Worm (Caenorhabditis elegans) whole organism, dauer: ENCODE measurements around the gene pals-19.

ENCODE experiments used
- unc-62 ChIP-seq: sonication (generic microtip); optimal IDR thresholded peaks from 2 replicates; lab custom pipeline; 2017; ENCODE audit warnings: missing biosample characterization, missing genetic modification reagents, missing genetic modification characterization

The pals-19 gene

DNA sequence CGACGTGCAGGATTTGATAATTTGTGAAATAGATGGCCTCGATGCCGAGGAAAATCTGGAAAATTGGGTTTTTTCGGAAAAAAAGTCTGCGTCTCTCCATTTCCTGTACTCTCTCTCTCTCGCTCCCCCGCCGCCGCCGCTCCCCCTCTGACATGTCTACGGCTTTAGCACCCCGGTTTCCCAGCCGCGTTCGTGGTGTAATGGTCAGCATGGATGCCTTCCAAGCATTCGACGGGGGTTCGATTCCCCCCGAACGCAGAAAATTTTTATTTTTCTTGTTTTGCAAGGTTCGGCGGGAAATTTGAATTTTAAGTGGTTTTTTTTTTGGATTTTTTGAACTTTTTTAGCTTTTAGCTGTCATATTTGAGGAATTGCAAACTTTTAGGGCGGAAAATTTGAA lies 22.6 kb downstream of the pals-19 start:
- TF ChIP-seq unc-62 (GFP tag; lab: Kevin White, UChicago) = no peak

DNA sequence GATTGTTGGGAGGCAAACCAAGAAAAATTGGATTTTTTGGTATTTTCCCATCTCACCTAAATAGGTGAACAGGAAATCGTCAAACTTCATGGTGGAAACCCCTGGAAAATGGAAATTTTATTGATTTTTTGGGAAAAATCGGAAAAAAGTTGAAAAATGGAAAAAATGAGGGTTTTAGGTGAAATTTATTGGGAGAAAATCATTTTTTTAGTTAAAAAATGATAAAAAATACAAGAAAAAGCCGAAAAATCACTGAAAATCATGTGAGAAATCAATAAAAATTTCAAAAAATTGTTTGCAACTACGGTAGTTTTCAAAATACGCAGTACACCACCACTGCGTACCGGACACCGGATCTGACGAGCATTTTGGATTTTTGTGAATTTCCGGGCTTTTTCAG lies 25.4 kb downstream of the pals-19 start, which contains the start of gene lelo-2:
Gene lelo-2, minus strand, starts transcription at position 101 of the 400 bp plus-strand sequence.
- no peak for TF ChIP-seq unc-62 (GFP tag; lab: Kevin White, UChicago)

DNA sequence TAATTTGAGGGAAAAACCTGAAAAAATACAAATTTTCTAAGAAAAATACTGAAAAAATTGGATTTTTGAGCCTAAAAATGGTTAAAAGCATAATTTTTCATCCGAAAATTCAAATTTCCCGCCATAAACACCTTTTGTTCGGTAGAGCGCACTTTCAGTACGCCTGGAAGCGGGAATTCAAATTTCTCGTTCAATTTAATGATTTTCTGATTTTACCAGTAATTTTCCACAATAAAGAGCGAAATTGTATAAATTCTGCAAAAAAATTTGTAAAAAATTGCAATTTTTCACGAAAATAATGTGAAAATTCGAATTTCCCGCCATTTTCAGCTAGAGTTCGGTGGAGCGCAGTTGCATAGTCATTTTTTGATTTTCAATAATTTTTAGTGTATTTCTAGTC lies 26.7 kb downstream of the pals-19 start:
- no peak for TF ChIP-seq unc-62 (GFP tag; lab: Kevin White, UChicago)

DNA sequence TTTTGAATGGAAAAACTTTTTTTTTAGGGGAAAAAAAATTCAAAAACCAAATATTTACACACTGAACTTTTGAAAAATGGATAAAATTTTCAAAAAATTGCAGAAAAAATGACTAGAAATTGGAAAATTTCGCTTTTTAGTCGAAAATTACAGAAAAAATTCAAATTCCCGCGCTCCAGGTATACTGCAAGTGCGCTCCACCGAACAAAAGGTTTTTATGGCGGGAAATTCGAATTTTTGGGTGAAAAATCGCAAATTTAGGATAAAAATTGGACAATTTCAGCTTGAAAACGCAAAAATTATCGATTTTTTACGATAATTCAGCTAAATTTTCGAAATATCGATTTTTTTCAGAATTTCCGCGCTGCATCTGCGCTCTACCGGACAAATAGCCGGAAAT lies 27.5 kb downstream of the pals-19 start:
- TF ChIP-seq unc-62 (GFP tag; lab: Kevin White, UChicago) = no peak

DNA sequence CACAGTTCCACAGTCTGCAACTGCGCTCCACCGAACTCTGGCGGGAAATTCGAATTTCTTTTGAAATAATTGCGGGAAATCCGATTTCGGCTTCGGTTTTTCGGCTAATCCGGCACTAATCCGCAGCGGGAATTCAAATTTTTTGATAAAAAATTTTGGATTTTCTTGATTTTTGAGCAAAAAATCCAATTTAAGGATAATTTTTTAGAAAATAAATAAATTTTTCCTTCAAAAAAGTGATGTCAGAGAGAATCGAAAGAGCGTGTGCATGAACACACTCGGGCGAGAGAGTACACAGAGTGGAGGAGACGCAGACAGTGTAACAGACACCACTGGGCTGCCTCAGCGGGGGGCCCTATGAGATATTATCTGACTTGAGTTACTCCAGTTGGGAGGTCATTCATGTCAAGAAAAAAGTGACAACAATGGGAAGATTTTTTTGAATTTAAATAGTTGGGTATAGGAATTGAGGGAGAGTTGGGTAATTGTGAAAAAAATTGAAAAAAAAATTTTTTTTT lies 28.2 kb downstream of the pals-19 start:
- no peak for TF ChIP-seq unc-62 (GFP tag; lab: Kevin White, UChicago)

DNA sequence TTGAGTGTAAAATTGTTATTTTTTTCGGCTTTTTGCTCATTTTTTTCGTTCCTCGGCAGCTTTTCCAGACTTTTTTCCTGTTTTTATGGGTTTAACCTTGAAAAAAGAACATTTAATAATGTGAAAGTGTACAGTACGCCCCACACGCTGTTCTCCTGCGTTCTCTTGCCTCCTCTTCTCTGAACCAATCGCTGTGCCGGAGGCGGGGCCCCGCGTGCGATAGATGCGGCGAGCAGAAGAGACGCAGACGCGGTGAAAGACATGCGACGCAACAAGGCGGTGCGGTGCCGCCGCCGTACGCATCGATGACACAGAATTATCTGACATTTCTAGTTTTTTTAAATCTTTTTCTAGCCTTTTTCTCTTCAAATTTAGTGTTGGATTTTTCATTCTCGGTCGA lies 35.0 kb downstream of the pals-19 start:
- TF ChIP-seq unc-62 (GFP tag; lab: Kevin White, UChicago) = no peak

DNA sequence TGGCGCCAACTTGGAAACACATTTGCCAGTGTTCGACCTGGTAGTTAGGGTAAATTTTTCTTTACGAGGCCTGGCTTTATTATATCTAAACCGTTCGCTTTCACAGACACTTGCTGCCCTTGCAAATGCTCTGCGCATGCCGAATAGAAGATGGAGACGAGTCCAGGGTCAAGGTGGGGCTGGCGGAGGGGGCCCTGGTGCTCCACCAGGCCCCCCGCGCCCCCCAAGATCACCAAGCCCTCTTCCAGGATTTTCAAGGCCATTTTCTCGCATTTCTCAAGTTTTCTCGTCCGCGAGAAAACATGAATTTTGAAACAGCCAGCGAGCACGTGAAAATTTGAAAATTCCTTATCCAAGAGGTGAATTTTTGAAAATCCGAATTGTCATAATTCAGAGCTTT lies 37.9 kb downstream of the pals-19 start:
- no peak for TF ChIP-seq unc-62 (GFP tag; lab: Kevin White, UChicago)

DNA sequence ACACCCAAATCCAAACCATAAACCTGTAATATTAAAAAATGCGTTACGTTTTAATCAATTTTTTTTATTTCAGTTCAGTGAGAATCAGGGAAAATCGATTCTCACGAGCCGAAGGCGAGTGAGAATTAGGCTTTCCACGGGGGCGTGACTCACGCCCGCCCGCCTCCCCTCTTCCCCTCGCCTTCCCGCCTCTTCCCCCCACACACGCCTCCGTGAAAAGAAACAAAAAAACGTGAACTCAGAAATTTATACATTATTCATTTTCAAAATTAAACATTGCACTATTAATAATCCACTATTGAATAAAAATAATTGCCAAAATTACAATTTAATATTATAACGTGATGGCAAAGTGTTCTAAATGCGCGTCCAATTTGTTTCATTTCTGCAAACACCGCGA lies 45.0 kb downstream of the pals-19 start:
- no peak for TF ChIP-seq unc-62 (GFP tag; lab: Kevin White, UChicago)
